Worm (Caenorhabditis elegans): ENCODE results near the gene srg-45.

- TF ChIP-seq nhr-12 (tag; optimal IDR thresholded peaks at IDR 0.05) (no peak), pqm-1 (tag; optimal IDR thresholded peaks at IDR 0.05) (no peak), nhr-43 (tag; optimal IDR thresholded peaks at IDR 0.05; ENCODE audit: poor library complexity, severe bottlenecking) (peak; percentile 59), zag-1 (tag; optimal IDR thresholded peaks at IDR 0.05) (no peak), mml-1 (tag; optimal IDR thresholded peaks at IDR 0.05) (no peak), unc-62 (GFP tag; optimal IDR thresholded peaks at IDR 0.05) (no peak), mdl-1 (tag; optimal IDR thresholded peaks at IDR 0.05) (no peak), nhr-76 (tag; optimal IDR thresholded peaks at IDR 0.05) (no peak), egl-27 (tag; optimal IDR thresholded peaks at IDR 0.05) (no peak), nhr-237 (tag; optimal IDR thresholded peaks at IDR 0.05) (no peak), eor-1 (tag; optimal IDR thresholded peaks at IDR 0.05) (no peak), nhr-11 (tag; optimal IDR thresholded peaks at IDR 0.05) (no peak), nfya-1 (tag; optimal IDR thresholded peaks at IDR 0.05; ENCODE audit: insufficient read depth) (no peak)
Observed at ce11 chrV:12320274-12320839, 13.1 kb downstream of the srg-45 start.

Measured in whole organism, L3 larva.